Fruit fly (Drosophila melanogaster) whole organism, embryonic: ENCODE measurements around the gene RpS30.

Source experiments
- Asciz ChIP-seq: fragments of 200-800 bp; sonication (Bioruptor generic); optimal IDR thresholded peaks from 2 replicates; lab custom pipeline; 2017; ENCODE audit warnings: missing biosample characterization, mild to moderate bottlenecking, missing genetic modification characterization, missing genetic modification reagents
- B-H2 ChIP-seq: fragments of 200-800 bp; sonication (Bioruptor generic); optimal IDR thresholded peaks from 2 replicates; lab custom pipeline; 2018; ENCODE audit warnings: missing biosample characterization, mild to moderate bottlenecking, missing genetic modification characterization
- CG10267 ChIP-seq: fragments of 200-800 bp; sonication (Bioruptor generic); optimal IDR thresholded peaks from 2 replicates; lab custom pipeline; 2018; ENCODE audit warnings: missing biosample characterization, mild to moderate bottlenecking, missing genetic modification characterization, moderate library complexity
- CG10565 ChIP-seq: fragments of 200-800 bp; sonication (Bioruptor generic); optimal IDR thresholded peaks from 3 replicates; lab custom pipeline; 2016; ENCODE audit warnings: missing biosample characterization, mild to moderate bottlenecking, missing genetic modification characterization
- CG10654 ChIP-seq: fragments of 200-800 bp; sonication (Bioruptor generic); optimal IDR thresholded peaks from 2 replicates; lab custom pipeline; 2016; ENCODE audit warnings: missing biosample characterization, missing genetic modification characterization
- CG11695 ChIP-seq: fragments of 200-800 bp; sonication (Bioruptor generic); IDR thresholded peaks from 3 replicates; pipeline ENCODE4 v1.3.6; 2022; ENCODE audit warnings: missing biosample characterization, missing genetic modification characterization
- CG12744 ChIP-seq: fragments of 200-800 bp; sonication (Bioruptor generic); optimal IDR thresholded peaks from 2 replicates; lab custom pipeline; 2016; ENCODE audit warnings: missing biosample characterization, missing genetic modification characterization
- CG13296 ChIP-seq: fragments of 200-800 bp; sonication (Bioruptor generic); optimal IDR thresholded peaks from 3 replicates; lab custom pipeline; 2018; ENCODE audit warnings: missing biosample characterization, mild to moderate bottlenecking, missing genetic modification characterization
- CG14441 ChIP-seq: fragments of 200-800 bp; sonication (Bioruptor generic); IDR thresholded peaks from 2 replicates; pipeline ENCODE4 v1.3.6; 2022; ENCODE audit warnings: missing biosample characterization, missing genetic modification characterization
- CG15601 ChIP-seq: fragments of 200-800 bp; sonication (Bioruptor generic); optimal IDR thresholded peaks from 3 replicates; lab custom pipeline; 2019; ENCODE audit warnings: missing biosample characterization, mild to moderate bottlenecking, missing genetic modification characterization, moderate library complexity
- CG16815 ChIP-seq: fragments of 200-800 bp; sonication (Bioruptor generic); optimal IDR thresholded peaks from 3 replicates; lab custom pipeline; 2017; ENCODE audit warnings: missing biosample characterization, mild to moderate bottlenecking, missing genetic modification characterization
- CG18262 ChIP-seq: fragments of 200-800 bp; optimal IDR thresholded peaks from 3 replicates; lab custom pipeline; 2019; ENCODE audit warnings: missing biosample characterization, mild to moderate bottlenecking, missing genetic modification characterization, moderate library complexity
- CG18599 ChIP-seq: fragments of 200-800 bp; sonication (Bioruptor generic); optimal IDR thresholded peaks from 3 replicates; lab custom pipeline; 2017; ENCODE audit warnings: missing biosample characterization, missing genetic modification characterization, mild to moderate bottlenecking, moderate library complexity, missing genetic modification reagents
- CG2199 ChIP-seq: fragments of 200-800 bp; sonication (Bioruptor generic); IDR thresholded peaks from 3 replicates; pipeline ENCODE4 v1.3.6; 2022; ENCODE audit warnings: missing biosample characterization, missing genetic modification characterization
- CG2678 ChIP-seq: fragments of 200-800 bp; sonication (Bioruptor generic); optimal IDR thresholded peaks from 3 replicates; lab custom pipeline; 2019; ENCODE audit warnings: missing biosample characterization, mild to moderate bottlenecking, missing genetic modification characterization, moderate library complexity
- CG2889 ChIP-seq: fragments of 200-800 bp; sonication (Bioruptor generic); IDR thresholded peaks from 3 replicates; pipeline ENCODE4 v1.3.6; 2022; ENCODE audit warnings: missing biosample characterization, missing genetic modification characterization
- CG32772 ChIP-seq: fragments of 200-800 bp; sonication (Bioruptor generic); IDR thresholded peaks from 2 replicates; pipeline ENCODE4 v1.3.6; 2022; ENCODE audit warnings: missing biosample characterization, missing genetic modification characterization
- CG34376 ChIP-seq: fragments of 200-800 bp; sonication (Bioruptor generic); optimal IDR thresholded peaks from 2 replicates; lab custom pipeline; 2018; ENCODE audit warnings: missing biosample characterization, mild to moderate bottlenecking, missing genetic modification characterization
- CG6254 ChIP-seq: fragments of 200-800 bp; sonication (Bioruptor generic); optimal IDR thresholded peaks from 3 replicates; lab custom pipeline; 2017; ENCODE audit warnings: mild to moderate bottlenecking, missing biosample characterization, missing genetic modification reagents, missing genetic modification characterization
- CG6813 ChIP-seq: fragments of 200-800 bp; sonication (Bioruptor generic); optimal IDR thresholded peaks from 2 replicates; lab custom pipeline; 2017; ENCODE audit warnings: missing biosample characterization, missing genetic modification characterization, mild to moderate bottlenecking, moderate library complexity, missing genetic modification reagents
- CG9932 ChIP-seq: fragments of 200-800 bp; sonication (Bioruptor generic); IDR thresholded peaks from 2 replicates; pipeline ENCODE4 v1.3.6; 2022; ENCODE audit warnings: missing biosample characterization, missing genetic modification characterization
- CoRest ChIP-seq: fragments of 200-800 bp; sonication (Bioruptor generic); optimal IDR thresholded peaks from 3 replicates; lab custom pipeline; 2018; ENCODE audit warnings: missing biosample characterization, mild to moderate bottlenecking, missing genetic modification characterization, moderate library complexity
- D19A ChIP-seq: fragments of 200-800 bp; optimal IDR thresholded peaks from 3 replicates; lab custom pipeline; 2019; ENCODE audit warnings: missing biosample characterization, mild to moderate bottlenecking, missing genetic modification characterization, moderate library complexity
- Fer3 ChIP-seq: fragments of 200-800 bp; sonication (Bioruptor generic); optimal IDR thresholded peaks from 2 replicates; lab custom pipeline; 2018; ENCODE audit warnings: missing biosample characterization, mild to moderate bottlenecking, missing genetic modification characterization, moderate library complexity
- GATAe ChIP-seq: fragments of 200-800 bp; sonication (Bioruptor generic); conservative IDR thresholded peaks from 2 replicates; pipeline ENCODE4 v1.3.6; 2022; ENCODE audit warnings: missing biosample characterization, missing genetic modification characterization
- Med ChIP-seq: fragments of 200-800 bp; sonication (Bioruptor generic); peaks from one replicate; lab custom pipeline; 2016; ENCODE audit warnings: missing biosample characterization, missing genetic modification characterization, mild to moderate bottlenecking, inconsistent platforms, moderate library complexity
- Nf-YC ChIP-seq: fragments of 200-800 bp; optimal IDR thresholded peaks from 3 replicates; lab custom pipeline; 2019; ENCODE audit warnings: missing biosample characterization, mild to moderate bottlenecking, missing genetic modification characterization, moderate library complexity
- Pdp1 ChIP-seq, 2 experiments: fragments of 200-800 bp; sonication (Bioruptor generic); optimal IDR thresholded peaks; 3 replicates each; lab custom pipeline; 2016; ENCODE audit warnings: missing biosample characterization in 2 of 2, missing genetic modification characterization in 2 of 2, mild to moderate bottlenecking in 1 of 2, moderate library complexity in 1 of 2
- Ptx1 ChIP-seq: fragments of 200-800 bp; sonication (Bioruptor generic); IDR thresholded peaks from 2 replicates; pipeline ENCODE4 v1.3.6; 2022; ENCODE audit warnings: missing biosample characterization, missing genetic modification characterization
- Rfx ChIP-seq: fragments of 200-800 bp; sonication (Bioruptor generic); IDR thresholded peaks from 2 replicates; pipeline ENCODE4 v1.3.6; 2022; ENCODE audit warnings: missing biosample characterization, missing genetic modification characterization
- Sox100B ChIP-seq: fragments of 200-800 bp; sonication (Bioruptor generic); optimal IDR thresholded peaks from 3 replicates; lab custom pipeline; 2018; ENCODE audit warnings: missing biosample characterization, mild to moderate bottlenecking, missing genetic modification characterization
- Xrp1 ChIP-seq: fragments of 200-800 bp; sonication (Bioruptor generic); IDR thresholded peaks from 2 replicates; pipeline ENCODE4 v1.3.6; 2022; ENCODE audit warnings: missing biosample characterization, missing genetic modification characterization
- YL-1 ChIP-seq: fragments of 200-800 bp; sonication (Bioruptor generic); optimal IDR thresholded peaks from 3 replicates; lab custom pipeline; 2017; ENCODE audit warnings: missing biosample characterization, mild to moderate bottlenecking, missing genetic modification characterization
- al ChIP-seq: fragments of 200-800 bp; sonication (Bioruptor generic); IDR thresholded peaks from 2 replicates; pipeline ENCODE4 v1.3.6; 2022; ENCODE audit warnings: missing biosample characterization, missing genetic modification characterization
- cad ChIP-seq: fragments of >200 bp; optimal IDR thresholded peaks from 2 replicates; lab custom pipeline; 2017; ENCODE audit warnings: missing biosample characterization, missing genetic modification characterization
- dmrt99B ChIP-seq: fragments of 200-800 bp; sonication (Bioruptor generic); optimal IDR thresholded peaks from 2 replicates; lab custom pipeline; 2018; ENCODE audit warnings: missing biosample characterization, mild to moderate bottlenecking, missing genetic modification characterization, moderate library complexity
- ems ChIP-seq: fragments of 200-800 bp; sonication (Bioruptor generic); optimal IDR thresholded peaks from 3 replicates; lab custom pipeline; 2016; ENCODE audit warnings: missing biosample characterization, missing genetic modification characterization
- exex ChIP-seq: fragments of 200-800 bp; sonication (Bioruptor generic); optimal IDR thresholded peaks from 4 replicates; lab custom pipeline; 2018; ENCODE audit warnings: missing biosample characterization, mild to moderate bottlenecking, missing genetic modification characterization, moderate library complexity
- fd96Cb ChIP-seq: fragments of 200-800 bp; sonication (Bioruptor generic); optimal IDR thresholded peaks from 2 replicates; lab custom pipeline; 2018; ENCODE audit warnings: missing biosample characterization, mild to moderate bottlenecking, missing genetic modification characterization, moderate library complexity
- grn ChIP-seq: fragments of 200-800 bp; sonication (Bioruptor generic); optimal IDR thresholded peaks from 3 replicates; lab custom pipeline; 2017; ENCODE audit warnings: missing biosample characterization, missing genetic modification characterization
- her ChIP-seq: fragments of 200-800 bp; sonication (Bioruptor generic); optimal IDR thresholded peaks from 2 replicates; lab custom pipeline; 2016; ENCODE audit warnings: missing biosample characterization, missing genetic modification characterization
- ind ChIP-seq: fragments of 200-800 bp; sonication (Bioruptor generic); optimal IDR thresholded peaks from 3 replicates; lab custom pipeline; 2016; ENCODE audit warnings: missing biosample characterization, missing genetic modification characterization
- lab ChIP-seq: fragments of 200-800 bp; sonication (Bioruptor generic); optimal IDR thresholded peaks from 3 replicates; lab custom pipeline; 2017; ENCODE audit warnings: missing biosample characterization, missing genetic modification characterization, mild to moderate bottlenecking, moderate library complexity, missing genetic modification reagents
- mam ChIP-seq: fragments of 200-800 bp; sonication (Bioruptor generic); optimal IDR thresholded peaks from 3 replicates; lab custom pipeline; 2016; ENCODE audit warnings: missing biosample characterization, missing genetic modification characterization
- mirr ChIP-seq: fragments of 200-800 bp; sonication (Bioruptor generic); optimal IDR thresholded peaks from 3 replicates; lab custom pipeline; 2018; ENCODE audit warnings: missing biosample characterization, mild to moderate bottlenecking, missing genetic modification characterization
- row ChIP-seq: fragments of 200-800 bp; sonication (Bioruptor generic); IDR thresholded peaks from 3 replicates; pipeline ENCODE4 v1.3.6; 2022; ENCODE audit warnings: missing biosample characterization, missing genetic modification characterization
- sens ChIP-seq: fragments of 200-800 bp; sonication (Bioruptor generic); peaks from one replicate; lab custom pipeline; 2016; ENCODE audit warnings: missing biosample characterization, missing genetic modification characterization
- sug ChIP-seq: fragments of 200-800 bp; optimal IDR thresholded peaks from 2 replicates; lab custom pipeline; 2019; ENCODE audit warnings: missing biosample characterization, mild to moderate bottlenecking, missing genetic modification characterization, moderate library complexity
- tx ChIP-seq: fragments of 200-800 bp; sonication (Bioruptor generic); optimal IDR thresholded peaks from 2 replicates; lab custom pipeline; 2016; ENCODE audit warnings: missing biosample characterization, missing genetic modification characterization
- wor ChIP-seq: fragments of 200-800 bp; sonication (Bioruptor generic); IDR thresholded peaks from 2 replicates; pipeline ENCODE4 v1.3.6; 2022; ENCODE audit warnings: missing biosample characterization, missing genetic modification characterization
- z ChIP-seq: fragments of 200-800 bp; sonication (Bioruptor generic); IDR thresholded peaks from 3 replicates; pipeline ENCODE4 v1.3.6; 2022; ENCODE audit warnings: missing biosample characterization, missing genetic modification characterization

The RpS30 gene

dm6 chr3R:20845493-20845892 is 4.8 kb upstream of the RpS30 start:
- TF ChIP-seq sug (tag; lab: Kevin White, UChicago), result peak; percentile 27
- peak; percentile 76 for TF ChIP-seq mirr (GFP tag; lab: Kevin White, UChicago)
- 0 out of 2 replicates have a peak, but pooled peaks have one; percentile 30 for TF ChIP-seq CG14441
- TF ChIP-seq CG10565 (GFP tag; lab: Kevin White, UChicago), result no peak
- no peak for TF ChIP-seq CG6813 (GFP tag; lab: Kevin White, UChicago)
- no peak for TF ChIP-seq YL-1 (GFP tag; lab: Kevin White, UChicago)
- TF ChIP-seq Med, result peak; percentile 12
- no peak for TF ChIP-seq CoRest (tag; lab: Kevin White, UChicago)
- 0 out of 3 replicates have a peak, but pooled peaks have one; percentile 42 for TF ChIP-seq CG11695 (GFP tag; lab: Robert Waterston, UW)
- TF ChIP-seq wor, result no peak
- no peak for TF ChIP-seq CG10267 (tag; lab: Kevin White, UChicago)
- TF ChIP-seq Pdp1 (GFP tag; optimal IDR thresholded peaks at IDR 0.05; lab: Kevin White, UChicago), result peak in 1 of 2 experiments; percentile 59
- TF ChIP-seq Nf-YC (tag; lab: Kevin White, UChicago), result peak; percentile 22
- TF ChIP-seq al (GFP tag; lab: Robert Waterston, UW), result no peak
- no peak for TF ChIP-seq Asciz
- peak; percentile 19 for TF ChIP-seq CG18599 (GFP tag; lab: Kevin White, UChicago)
- peak; percentile 97 for TF ChIP-seq D19A (tag; lab: Kevin White, UChicago)
- TF ChIP-seq B-H2, result no peak
- TF ChIP-seq z, result no peak
- no peak for TF ChIP-seq tx (GFP tag; lab: Kevin White, UChicago)
- TF ChIP-seq Ptx1 (GFP tag; lab: Robert Waterston, UW), result 0 out of 2 replicates have a peak, but pooled peaks have one; percentile 15
- TF ChIP-seq dmrt99B (tag; lab: Kevin White, UChicago), result peak; percentile 25
- no peak for TF ChIP-seq CG2199 (GFP tag; lab: Robert Waterston, UW)
- TF ChIP-seq CG9932 (GFP tag; lab: Robert Waterston, UW), result no peak
- TF ChIP-seq lab (GFP tag; lab: Kevin White, UChicago), result peak; percentile 85
- TF ChIP-seq ind (GFP tag; lab: Kevin White, UChicago), result no peak
- TF ChIP-seq CG16815, result no peak
- peak; percentile 76 for TF ChIP-seq sens
- TF ChIP-seq exex (tag; lab: Kevin White, UChicago), result peak; percentile 89
- peak; percentile 58 for TF ChIP-seq CG34376 (GFP tag; lab: Kevin White, UChicago)
- no peak for TF ChIP-seq CG32772 (GFP tag; lab: Robert Waterston, UW)
- TF ChIP-seq CG6254, result peak; percentile 32
- TF ChIP-seq row, result peak; percentile 71
- no peak for TF ChIP-seq ems (GFP tag; lab: Kevin White, UChicago)
- no peak for TF ChIP-seq her
- TF ChIP-seq grn (GFP tag; lab: Kevin White, UChicago), result peak; percentile 68
- no peak for TF ChIP-seq CG12744 (GFP tag; lab: Kevin White, UChicago)
- no peak for TF ChIP-seq CG15601 (tag; lab: Kevin White, UChicago)
- TF ChIP-seq Xrp1 (GFP tag; lab: Robert Waterston, UW), result peak; percentile 39; the same call in 1 of the 2 replicates
- TF ChIP-seq fd96Cb (tag; lab: Kevin White, UChicago), result no peak
- no peak for TF ChIP-seq mam (GFP tag; lab: Kevin White, UChicago)
- no peak for TF ChIP-seq cad (GFP tag; lab: Kevin White, UChicago)
- TF ChIP-seq CG13296 (GFP tag; lab: Kevin White, UChicago), result peak; percentile 18
- peak; percentile 43 for TF ChIP-seq CG2678 (tag; lab: Kevin White, UChicago)
- TF ChIP-seq CG18262 (tag; lab: Kevin White, UChicago), result peak; percentile 12
- no peak for TF ChIP-seq CG2889
- peak; percentile 40; the same call in 1 of the 2 replicates for TF ChIP-seq GATAe (GFP tag; lab: Robert Waterston, UW)
- TF ChIP-seq Sox100B (GFP tag; lab: Kevin White, UChicago), result no peak
- peak; percentile 37 for TF ChIP-seq Fer3
- no peak for TF ChIP-seq Rfx (GFP tag; lab: Robert Waterston, UW)
- no peak for TF ChIP-seq CG10654
